Worm (Caenorhabditis elegans) whole organism, L2 larva: ENCODE measurements around the gene rpl-16.

Source experiments
- ZK546.5 ChIP-seq: sonication (generic microtip); optimal IDR thresholded peaks from 2 replicates; lab custom pipeline; 2017; ENCODE audit warnings: missing biosample characterization, missing genetic modification characterization
- ceh-16 ChIP-seq: fragments of 150-350 bp; optimal IDR thresholded peaks from 2 replicates; lab custom pipeline; 2014; ENCODE audit warnings: missing biosample characterization, missing genetic modification characterization
- dmd-4 ChIP-seq: sonication (generic microtip); optimal IDR thresholded peaks from 2 replicates; lab custom pipeline; 2017; ENCODE audit warnings: missing biosample characterization, missing genetic modification characterization
- elt-3 ChIP-seq: sonication (generic microtip); optimal IDR thresholded peaks from 2 replicates; lab custom pipeline; 2017; ENCODE audit warnings: missing biosample characterization, missing genetic modification characterization
- fos-1 ChIP-seq: fragments of 150-350 bp; optimal IDR thresholded peaks from 2 replicates; lab custom pipeline; 2014; ENCODE audit warnings: missing biosample characterization, missing genetic modification characterization
- lin-13 ChIP-seq: fragments of 150-350 bp; optimal IDR thresholded peaks from 2 replicates; lab custom pipeline; 2014; ENCODE audit warnings: missing biosample characterization, missing genetic modification reagents, missing genetic modification characterization
- lsy-2 ChIP-seq, 2 experiments: fragments of 150-350 bp in 1 of 2; sonication (generic microtip) in 1 of 2; optimal IDR thresholded peaks; 2 replicates each; lab custom pipeline; 2014 to 2017; ENCODE audit warnings: missing biosample characterization in 2 of 2, missing genetic modification characterization in 2 of 2
- nhr-12 ChIP-seq: fragments of 150-350 bp; optimal IDR thresholded peaks from 2 replicates; lab custom pipeline; 2014; ENCODE audit warnings: missing biosample characterization, missing genetic modification characterization
- nhr-77 ChIP-seq: fragments of 150-350 bp; optimal IDR thresholded peaks from 2 replicates; lab custom pipeline; 2014; ENCODE audit warnings: missing biosample characterization, missing genetic modification characterization
- sma-9 ChIP-seq, 2 experiments: fragments of 150-350 bp in 1 of 2; sonication (generic microtip) in 1 of 2; optimal IDR thresholded peaks; 2 replicates each; lab custom pipeline; 2014 to 2016; ENCODE audit warnings: missing genetic modification characterization in 2 of 2, mild to moderate bottlenecking in 1 of 2, missing biosample characterization in 1 of 2, missing compliant biosample characterization in 1 of 2, missing genetic modification reagents in 1 of 2, moderate library complexity in 1 of 2
- snpc-4 ChIP-seq: fragments of 150-350 bp; optimal IDR thresholded peaks from 2 replicates; lab custom pipeline; 2014; ENCODE audit warnings: missing biosample characterization, missing genetic modification characterization
- unc-39 ChIP-seq: fragments of 150-350 bp; optimal IDR thresholded peaks from 2 replicates; lab custom pipeline; 2014; ENCODE audit warnings: missing biosample characterization, missing genetic modification characterization
- ztf-1 ChIP-seq: fragments of 200-800 bp; sonication (Bioruptor generic); conservative IDR thresholded peaks from 2 replicates; pipeline ENCODE4 v1.3.6; 2022; ENCODE audit warnings: missing genetic modification characterization, missing compliant biosample characterization
- ztf-11 ChIP-seq: sonication (generic microtip); optimal IDR thresholded peaks from 2 replicates; lab custom pipeline; 2017; ENCODE audit warnings: missing biosample characterization, missing genetic modification characterization

ce11 chrIII:3537401-3537800, 34.0 kb upstream of the rpl-16 start, which contains the start of gene cfap-20:
- TF ChIP-seq lsy-2 (tag; optimal IDR thresholded peaks at IDR 0.05; lab: Kevin White, UChicago) (no peak), dmd-4 (tag; lab: Kevin White, UChicago) (no peak), ceh-16 (tag; lab: Kevin White, UChicago) (no peak), unc-39 (tag; lab: Kevin White, UChicago) (no peak), nhr-77 (tag; lab: Kevin White, UChicago) (no peak), ztf-11 (tag; lab: Kevin White, UChicago) (no peak), ZK546.5 (no peak), snpc-4 (tag; lab: Kevin White, UChicago) (no peak), elt-3 (no peak), fos-1 (no peak), sma-9 (GFP tag; optimal IDR thresholded peaks at IDR 0.05; lab: Kevin White, UChicago) (no peak), sma-9 (tag; optimal IDR thresholded peaks at IDR 0.05; lab: Kevin White, UChicago) (no peak), ztf-1 (GFP tag; lab: Robert Waterston, UW) (no peak), lin-13 (GFP tag; lab: Kevin White, UChicago) (no peak), nhr-12 (tag; lab: Kevin White, UChicago) (no peak)
